Fruit fly (Drosophila melanogaster) whole organism, embryonic: ENCODE results near the gene meep.

Experiments used
- Asciz ChIP-seq: fragments of 200-800 bp; sonication (Bioruptor generic); optimal IDR thresholded peaks from 2 replicates; lab custom pipeline; 2017; ENCODE audit warnings: missing biosample characterization, mild to moderate bottlenecking, missing genetic modification characterization, missing genetic modification reagents
- CG10209 ChIP-seq: fragments of 200-800 bp; sonication (Bioruptor generic); optimal IDR thresholded peaks from 3 replicates; lab custom pipeline; 2017; ENCODE audit warnings: missing biosample characterization, mild to moderate bottlenecking, missing genetic modification characterization, missing genetic modification reagents
- CG10565 ChIP-seq: fragments of 200-800 bp; sonication (Bioruptor generic); optimal IDR thresholded peaks from 3 replicates; lab custom pipeline; 2016; ENCODE audit warnings: missing biosample characterization, mild to moderate bottlenecking, missing genetic modification characterization
- CG11398 ChIP-seq: fragments of 200-800 bp; sonication (Bioruptor generic); optimal IDR thresholded peaks from 2 replicates; lab custom pipeline; 2016; ENCODE audit warnings: missing biosample characterization, missing genetic modification characterization
- CG11696 ChIP-seq: fragments of 200-800 bp; sonication (Bioruptor generic); IDR thresholded peaks from 2 replicates; pipeline ENCODE4 v1.3.6; 2022; ENCODE audit warnings: missing biosample characterization, missing genetic modification characterization
- CG11723 ChIP-seq: fragments of 200-800 bp; sonication (Bioruptor generic); optimal IDR thresholded peaks from 2 replicates; lab custom pipeline; 2017; ENCODE audit warnings: missing biosample characterization, mild to moderate bottlenecking, missing genetic modification characterization
- CG13296 ChIP-seq: fragments of 200-800 bp; sonication (Bioruptor generic); optimal IDR thresholded peaks from 3 replicates; lab custom pipeline; 2018; ENCODE audit warnings: missing biosample characterization, mild to moderate bottlenecking, missing genetic modification characterization
- CG1529 ChIP-seq: fragments of 200-800 bp; sonication (Bioruptor generic); optimal IDR thresholded peaks from 3 replicates; lab custom pipeline; 2018; ENCODE audit warnings: missing biosample characterization, missing genetic modification characterization
- CG15696 ChIP-seq: fragments of 200-800 bp; sonication (Bioruptor generic); optimal IDR thresholded peaks from 2 replicates; lab custom pipeline; 2019; ENCODE audit warnings: missing biosample characterization, mild to moderate bottlenecking, missing genetic modification characterization, moderate library complexity
- CG16815 ChIP-seq: fragments of 200-800 bp; sonication (Bioruptor generic); optimal IDR thresholded peaks from 3 replicates; lab custom pipeline; 2017; ENCODE audit warnings: missing biosample characterization, mild to moderate bottlenecking, missing genetic modification characterization
- CG32772 ChIP-seq: fragments of 200-800 bp; sonication (Bioruptor generic); IDR thresholded peaks from 2 replicates; pipeline ENCODE4 v1.3.6; 2022; ENCODE audit warnings: missing biosample characterization, missing genetic modification characterization
- CG3995 ChIP-seq: fragments of 200-800 bp; sonication (Bioruptor generic); optimal IDR thresholded peaks from 3 replicates; lab custom pipeline; 2016; ENCODE audit warnings: missing biosample characterization, missing genetic modification characterization
- CG4404 ChIP-seq: fragments of 200-800 bp; sonication (Bioruptor generic); IDR thresholded peaks from 2 replicates; pipeline ENCODE4 v1.3.6; 2022; ENCODE audit warnings: missing biosample characterization, missing genetic modification characterization
- CG6654 ChIP-seq: fragments of 200-800 bp; sonication (Bioruptor generic); optimal IDR thresholded peaks from 2 replicates; lab custom pipeline; 2017; ENCODE audit warnings: missing biosample characterization, mild to moderate bottlenecking, missing genetic modification characterization
- CG6683 ChIP-seq: fragments of 200-800 bp; sonication (Bioruptor generic); optimal IDR thresholded peaks from 2 replicates; lab custom pipeline; 2017; ENCODE audit warnings: missing biosample characterization, mild to moderate bottlenecking, missing genetic modification characterization, missing genetic modification reagents
- CG7963 ChIP-seq: fragments of 200-800 bp; sonication (Bioruptor generic); IDR thresholded peaks from 3 replicates; pipeline ENCODE4 v1.3.6; 2022; ENCODE audit warnings: missing biosample characterization, missing genetic modification characterization; ENCODE audit not compliant: partially characterized antibody
- CG8281 ChIP-seq: fragments of 200-800 bp; sonication (Bioruptor generic); optimal IDR thresholded peaks from 2 replicates; lab custom pipeline; 2018; ENCODE audit warnings: missing biosample characterization, mild to moderate bottlenecking, missing genetic modification characterization, moderate library complexity
- CG8290 ChIP-seq, 3 experiments: fragments of 200-800 bp; sonication (Bioruptor generic); optimal IDR thresholded peaks; 2 replicates each; lab custom pipeline; 2016 to 2019; ENCODE audit warnings: missing biosample characterization in 3 of 3, missing genetic modification characterization in 3 of 3, mild to moderate bottlenecking in 2 of 3, moderate library complexity in 1 of 3
- CG8478 ChIP-seq: fragments of >200 bp; optimal IDR thresholded peaks from 2 replicates; lab custom pipeline; 2018
- CG8765 ChIP-seq: fragments of 200-800 bp; sonication (Bioruptor generic); IDR thresholded peaks from 2 replicates; pipeline ENCODE4 v1.3.6; 2022; ENCODE audit warnings: missing biosample characterization, missing genetic modification characterization
- CG9215 ChIP-seq: fragments of 200-800 bp; sonication (Bioruptor generic); IDR thresholded peaks from 2 replicates; pipeline ENCODE4 v1.3.6; 2022; ENCODE audit warnings: missing biosample characterization, missing genetic modification characterization
- Elba2 ChIP-seq: fragments of 200-800 bp; sonication (Bioruptor generic); optimal IDR thresholded peaks from 3 replicates; lab custom pipeline; 2016; ENCODE audit warnings: missing biosample characterization, missing genetic modification characterization
- Ets65A ChIP-seq: fragments of 200-800 bp; sonication (Bioruptor generic); peaks from one replicate; lab custom pipeline; 2016; ENCODE audit warnings: missing biosample characterization, missing genetic modification characterization
- Fer1 ChIP-seq: fragments of 200-800 bp; sonication (Bioruptor generic); optimal IDR thresholded peaks from 2 replicates; lab custom pipeline; 2017; ENCODE audit warnings: missing biosample characterization, mild to moderate bottlenecking, missing genetic modification characterization
- Fer3 ChIP-seq: fragments of 200-800 bp; sonication (Bioruptor generic); optimal IDR thresholded peaks from 2 replicates; lab custom pipeline; 2018; ENCODE audit warnings: missing biosample characterization, mild to moderate bottlenecking, missing genetic modification characterization, moderate library complexity
- HLH3B ChIP-seq: fragments of 200-800 bp; sonication (Bioruptor generic); IDR thresholded peaks from 2 replicates; pipeline ENCODE4 v1.3.6; 2022; ENCODE audit warnings: missing biosample characterization, missing genetic modification characterization
- HLH4C ChIP-seq: fragments of 200-800 bp; sonication (Bioruptor generic); IDR thresholded peaks from 3 replicates; pipeline ENCODE4 v1.3.6; 2022; ENCODE audit warnings: missing biosample characterization, missing genetic modification characterization; ENCODE audit not compliant: partially characterized antibody
- HmgD ChIP-seq: fragments of 200-800 bp; sonication (Bioruptor generic); optimal IDR thresholded peaks from 3 replicates; lab custom pipeline; 2016; ENCODE audit warnings: missing biosample characterization, missing genetic modification characterization
- Hr3 ChIP-seq: fragments of 200-800 bp; sonication (Bioruptor generic); optimal IDR thresholded peaks from 3 replicates; lab custom pipeline; 2016; ENCODE audit warnings: missing biosample characterization, missing genetic modification characterization
- Hr39 ChIP-seq: fragments of >200 bp; optimal IDR thresholded peaks from 2 replicates; lab custom pipeline; 2017
- Lpt ChIP-seq: fragments of >200 bp; optimal IDR thresholded peaks from 2 replicates; lab custom pipeline; 2018; ENCODE audit warnings: missing biosample characterization, missing genetic modification characterization
- MBD-R2 ChIP-seq: fragments of 200-800 bp; sonication (Bioruptor generic); IDR thresholded peaks from 2 replicates; pipeline ENCODE4 v1.3.6; 2022; ENCODE audit warnings: missing biosample characterization, missing genetic modification characterization
- Med ChIP-seq: fragments of 200-800 bp; sonication (Bioruptor generic); peaks from one replicate; lab custom pipeline; 2016; ENCODE audit warnings: missing biosample characterization, missing genetic modification characterization, mild to moderate bottlenecking, inconsistent platforms, moderate library complexity
- NC2α ChIP-seq: fragments of 200-800 bp; sonication (Bioruptor generic); optimal IDR thresholded peaks from 2 replicates; lab custom pipeline; 2016; ENCODE audit warnings: missing biosample characterization, missing genetic modification characterization
- Nf-YB ChIP-seq: fragments of 200-800 bp; sonication (Bioruptor generic); optimal IDR thresholded peaks from 3 replicates; lab custom pipeline; 2019; ENCODE audit warnings: missing biosample characterization, mild to moderate bottlenecking, missing genetic modification characterization, moderate library complexity
- cato ChIP-seq: fragments of 200-800 bp; sonication (Bioruptor generic); optimal IDR thresholded peaks from 2 replicates; lab custom pipeline; 2016; ENCODE audit warnings: missing biosample characterization, missing genetic modification characterization, borderline replicate concordance
- dmrt99B ChIP-seq: fragments of 200-800 bp; sonication (Bioruptor generic); optimal IDR thresholded peaks from 2 replicates; lab custom pipeline; 2018; ENCODE audit warnings: missing biosample characterization, mild to moderate bottlenecking, missing genetic modification characterization, moderate library complexity
- emc ChIP-seq: fragments of 200-800 bp; sonication (Bioruptor generic); optimal IDR thresholded peaks from 2 replicates; lab custom pipeline; 2016; ENCODE audit warnings: missing biosample characterization, missing genetic modification characterization
- eyg ChIP-seq: fragments of 200-800 bp; sonication (Bioruptor generic); optimal IDR thresholded peaks from 3 replicates; lab custom pipeline; 2016; ENCODE audit warnings: missing biosample characterization, missing genetic modification characterization
- ftz-f1 ChIP-seq: fragments of 200-800 bp; sonication (Bioruptor generic); optimal IDR thresholded peaks from 2 replicates; lab custom pipeline; 2016; ENCODE audit warnings: missing biosample characterization, missing genetic modification characterization
- grn ChIP-seq: fragments of 200-800 bp; sonication (Bioruptor generic); optimal IDR thresholded peaks from 3 replicates; lab custom pipeline; 2017; ENCODE audit warnings: missing biosample characterization, missing genetic modification characterization
- jigr1 ChIP-seq: fragments of 200-800 bp; sonication (Bioruptor generic); IDR thresholded peaks from 3 replicates; pipeline ENCODE4 v1.3.6; 2022; ENCODE audit warnings: missing biosample characterization, missing genetic modification characterization
- onecut ChIP-seq: fragments of 200-800 bp; sonication (Bioruptor generic); IDR thresholded peaks from 2 replicates; pipeline ENCODE4 v1.3.6; 2022; ENCODE audit warnings: missing biosample characterization, missing genetic modification characterization
- pan ChIP-seq, 4 experiments: fragments of >200 bp in 3 of 4; fragments of 200-800 bp in 1 of 4; sonication (Bioruptor generic) in 1 of 4; optimal IDR thresholded peaks in 3 of 4; IDR thresholded peaks in 1 of 4; 2 replicates each; pipeline versions ENCODE4 v1.3.6 to Lab custom; 2017 to 2022; ENCODE audit warnings: missing biosample characterization in 2 of 4, missing genetic modification characterization in 2 of 4, mixed read lengths in 1 of 4
- pho ChIP-seq: fragments of 200-800 bp; sonication (Bioruptor generic); optimal IDR thresholded peaks from 2 replicates; lab custom pipeline; 2016; ENCODE audit warnings: missing biosample characterization, missing genetic modification characterization
- repo ChIP-seq: fragments of 200-800 bp; sonication (Bioruptor generic); optimal IDR thresholded peaks from 2 replicates; lab custom pipeline; 2016; ENCODE audit warnings: missing biosample characterization, missing genetic modification characterization
- sd ChIP-seq: fragments of 200-800 bp; sonication (Bioruptor generic); optimal IDR thresholded peaks from 3 replicates; lab custom pipeline; 2018; ENCODE audit warnings: missing biosample characterization, mild to moderate bottlenecking, missing genetic modification characterization, moderate library complexity
- stwl ChIP-seq: fragments of 200-800 bp; sonication (Bioruptor generic); optimal IDR thresholded peaks from 3 replicates; lab custom pipeline; 2018; ENCODE audit warnings: missing biosample characterization, mild to moderate bottlenecking, missing genetic modification characterization, moderate library complexity
- tll ChIP-seq, 2 experiments: fragments of 200-800 bp in 1 of 2; fragments of >200 bp in 1 of 2; sonication (Bioruptor generic) in 1 of 2; optimal IDR thresholded peaks; 2 replicates each; lab custom pipeline; 2017 to 2019; ENCODE audit warnings: missing biosample characterization in 2 of 2, missing genetic modification characterization in 2 of 2, mild to moderate bottlenecking in 1 of 2, moderate library complexity in 1 of 2
- ttk ChIP-seq: fragments of 200-800 bp; sonication (Bioruptor generic); IDR thresholded peaks from 2 replicates; pipeline ENCODE4 v2.1.2; 2022; ENCODE audit warnings: missing biosample characterization, missing genetic modification characterization
- vnd ChIP-seq: fragments of 200-800 bp; sonication (Bioruptor generic); IDR thresholded peaks from 3 replicates; pipeline ENCODE4 v1.3.6; 2022; ENCODE audit warnings: missing biosample characterization, missing genetic modification characterization; ENCODE audit not compliant: partially characterized antibody

Gene meep

dm6 chr3L:1177085-1177484 is 25.8 kb downstream of the meep start, which contains the start of gene bab2 (continued):
- TF ChIP-seq CG11696 (GFP tag; lab: Robert Waterston, UW) (no peak), HLH3B (GFP tag; lab: Robert Waterston, UW) (no peak), CG6683 (GFP tag; lab: Kevin White, UChicago) (no peak), CG11723 (GFP tag; lab: Kevin White, UChicago) (peak; percentile 12), CG13296 (no peak), grn (GFP tag; lab: Kevin White, UChicago) (peak; percentile 43), CG8281 (no peak), jigr1 (GFP tag; lab: Robert Waterston, UW) (no peak), sd (peak; percentile 47), pho (no peak), CG1529 (GFP tag; lab: Kevin White, UChicago) (no peak), Med (GFP tag; lab: Kevin White, UChicago) (peak; percentile 90), NC2α (GFP tag; lab: Kevin White, UChicago) (peak; percentile 4), Lpt (no peak), CG7963 (GFP tag; lab: Robert Waterston, UW) (peak; percentile 11; the same call in 1 of the 3 replicates), CG9215 (GFP tag; lab: Robert Waterston, UW) (no peak), CG15696 (tag; lab: Kevin White, UChicago) (no peak), stwl (tag; lab: Kevin White, UChicago) (peak; percentile 28), Asciz (GFP tag; lab: Kevin White, UChicago) (no peak), CG11398 (no peak), Fer3 (tag; lab: Kevin White, UChicago) (no peak), pan (optimal IDR thresholded peaks at IDR 0.05; lab: Kevin White, UChicago) (no peak), pan (GFP tag; optimal IDR thresholded peaks at IDR 0.05 in 1 of 2, IDR thresholded peaks at IDR 0.05 in 1 of 2) (peak in 1 of 2 experiments; percentile 11), tll (GFP tag; optimal IDR thresholded peaks at IDR 0.05; lab: Kevin White, UChicago) (peak in 1 of 2 experiments; percentile 43), Nf-YB (peak; percentile 43), dmrt99B (tag; lab: Kevin White, UChicago) (no peak), CG8290 (GFP tag; optimal IDR thresholded peaks at IDR 0.05; lab: Kevin White, UChicago) (no peak), CG8290 (tag; optimal IDR thresholded peaks at IDR 0.05; lab: Kevin White, UChicago) (peak in 1 of 2 experiments; percentile 43), vnd (GFP tag; lab: Robert Waterston, UW) (no peak), ftz-f1 (no peak), Hr3 (GFP tag; lab: Kevin White, UChicago) (no peak), cato (GFP tag; lab: Kevin White, UChicago) (no peak), Fer1 (no peak), emc (GFP tag; lab: Kevin White, UChicago) (no peak), CG8478 (no peak), CG3995 (no peak), CG8765 (no peak), ttk (GFP tag; lab: Robert Waterston, UW) (no peak), Ets65A (GFP tag; lab: Kevin White, UChicago) (peak; percentile 26), CG10565 (GFP tag; lab: Kevin White, UChicago) (no peak), HLH4C (GFP tag; lab: Robert Waterston, UW) (peak; percentile 6; the same call in 1 of the 3 replicates), MBD-R2 (no peak), CG16815 (GFP tag; lab: Kevin White, UChicago) (no peak), onecut (GFP tag; lab: Robert Waterston, UW) (no peak), Hr39 (lab: Kevin White, UChicago) (no peak), Elba2 (GFP tag; lab: Kevin White, UChicago) (no peak), CG4404 (GFP tag; lab: Robert Waterston, UW) (no peak), eyg (GFP tag; lab: Kevin White, UChicago) (no peak), CG32772 (GFP tag; lab: Robert Waterston, UW) (no peak), repo (no peak), HmgD (GFP tag; lab: Kevin White, UChicago) (peak; percentile 80), CG6654 (GFP tag; lab: Kevin White, UChicago) (no peak), CG10209 (no peak)
